Fruit fly (Drosophila melanogaster): Measurements from ENCODE around the gene CG7560.

CG7560 gene

dm6 chr3L:11424858-11425257 is at the start of gene CG7560:
Gene CG7560 (plus strand): TSS chr3L:11425158.
- TF ChIP-seq h (optimal IDR thresholded peaks at IDR 0.05) (no peak), insv (optimal IDR thresholded peaks at IDR 0.05) (no peak), Myc (optimal IDR thresholded peaks at IDR 0.05) (no peak), ttk (optimal IDR thresholded peaks at IDR 0.05) (no peak)

dm6 chr3L:11375304-11375703 is 49.7 kb upstream of the CG7560 start:
- TF ChIP-seq Myc (optimal IDR thresholded peaks at IDR 0.05) (no peak), ttk (optimal IDR thresholded peaks at IDR 0.05) (no peak), psq (optimal IDR thresholded peaks at IDR 0.05) (no peak), insv (optimal IDR thresholded peaks at IDR 0.05) (no peak), h (optimal IDR thresholded peaks at IDR 0.05) (no peak), Sin3A (optimal IDR thresholded peaks at IDR 0.05) (no peak)

- TF ChIP-seq Myc (optimal IDR thresholded peaks at IDR 0.05) (no peak), psq (optimal IDR thresholded peaks at IDR 0.05) (no peak), insv (optimal IDR thresholded peaks at IDR 0.05) (no peak), ttk (optimal IDR thresholded peaks at IDR 0.05) (no peak), Sin3A (optimal IDR thresholded peaks at IDR 0.05) (no peak), h (optimal IDR thresholded peaks at IDR 0.05) (no peak)
Measured at dm6 chr3L:11376224-11376813, 48.6 kb upstream of the CG7560 start.

- no peak for TF ChIP-seq Sin3A (optimal IDR thresholded peaks at IDR 0.05)
- TF ChIP-seq insv (optimal IDR thresholded peaks at IDR 0.05) = no peak
- no peak for TF ChIP-seq Myc (optimal IDR thresholded peaks at IDR 0.05)
- no peak for TF ChIP-seq h (optimal IDR thresholded peaks at IDR 0.05)
- no peak for TF ChIP-seq psq (optimal IDR thresholded peaks at IDR 0.05)
- no peak for TF ChIP-seq ttk (optimal IDR thresholded peaks at IDR 0.05)
Measured at dm6 chr3L:11378429-11378914, 46.5 kb upstream of the CG7560 start.

- TF ChIP-seq Sin3A (optimal IDR thresholded peaks at IDR 0.05) = no peak
- no peak for TF ChIP-seq psq (optimal IDR thresholded peaks at IDR 0.05)
- no peak for TF ChIP-seq ttk (optimal IDR thresholded peaks at IDR 0.05)
Measured at dm6 chr3L:11379698-11380438, 45.1 kb upstream of the CG7560 start.

- TF ChIP-seq Sin3A (optimal IDR thresholded peaks at IDR 0.05) (no peak), psq (optimal IDR thresholded peaks at IDR 0.05) (no peak), h (optimal IDR thresholded peaks at IDR 0.05) (no peak), Myc (optimal IDR thresholded peaks at IDR 0.05) (no peak), ttk (optimal IDR thresholded peaks at IDR 0.05) (no peak), insv (optimal IDR thresholded peaks at IDR 0.05) (no peak)
Measured at dm6 chr3L:11380439-11380783, 44.5 kb upstream of the CG7560 start.

dm6 chr3L:11381126-11381940 is 43.6 kb upstream of the CG7560 start:
- no peak for TF ChIP-seq psq (optimal IDR thresholded peaks at IDR 0.05)
- TF ChIP-seq ttk (optimal IDR thresholded peaks at IDR 0.05) = no peak
- TF ChIP-seq Sin3A (optimal IDR thresholded peaks at IDR 0.05) = no peak
- no peak for TF ChIP-seq Myc (optimal IDR thresholded peaks at IDR 0.05)
- no peak for TF ChIP-seq insv (optimal IDR thresholded peaks at IDR 0.05)
- no peak for TF ChIP-seq h (optimal IDR thresholded peaks at IDR 0.05)

- TF ChIP-seq h (optimal IDR thresholded peaks at IDR 0.05) (no peak), ttk (optimal IDR thresholded peaks at IDR 0.05) (no peak), Sin3A (optimal IDR thresholded peaks at IDR 0.05) (no peak), psq (optimal IDR thresholded peaks at IDR 0.05) (no peak), Myc (optimal IDR thresholded peaks at IDR 0.05) (no peak), insv (optimal IDR thresholded peaks at IDR 0.05) (no peak)
Measured at dm6 chr3L:11381941-11382747, 42.8 kb upstream of the CG7560 start.

dm6 chr3L:11382748-11383424 is 42.1 kb upstream of the CG7560 start:
- TF ChIP-seq h (optimal IDR thresholded peaks at IDR 0.05) = no peak
- TF ChIP-seq Sin3A (optimal IDR thresholded peaks at IDR 0.05) = no peak
- TF ChIP-seq ttk (optimal IDR thresholded peaks at IDR 0.05) = no peak
- TF ChIP-seq Myc (optimal IDR thresholded peaks at IDR 0.05) = no peak
- TF ChIP-seq psq (optimal IDR thresholded peaks at IDR 0.05) = no peak

dm6 chr3L:11384225-11384624 is 40.7 kb upstream of the CG7560 start:
- TF ChIP-seq ttk (optimal IDR thresholded peaks at IDR 0.05) (no peak), Myc (optimal IDR thresholded peaks at IDR 0.05) (no peak), insv (optimal IDR thresholded peaks at IDR 0.05) (no peak), psq (optimal IDR thresholded peaks at IDR 0.05) (no peak), h (optimal IDR thresholded peaks at IDR 0.05) (no peak)

dm6 chr3L:11384824-11385457 is 40.0 kb upstream of the CG7560 start:
- no peak for TF ChIP-seq ttk (optimal IDR thresholded peaks at IDR 0.05)
- no peak for TF ChIP-seq insv (optimal IDR thresholded peaks at IDR 0.05)
- TF ChIP-seq h (optimal IDR thresholded peaks at IDR 0.05) = no peak
- no peak for TF ChIP-seq Sin3A (optimal IDR thresholded peaks at IDR 0.05)
- no peak for TF ChIP-seq psq (optimal IDR thresholded peaks at IDR 0.05)
- TF ChIP-seq Myc (optimal IDR thresholded peaks at IDR 0.05) = no peak
